Worm (Caenorhabditis elegans) whole organism, L3 larva: ENCODE data around the gene alfa-1.

ENCODE experiments used
- R02D3.7 ChIP-seq: fragments of 150-350 bp; optimal IDR thresholded peaks from 2 replicates; lab custom pipeline; 2014; ENCODE audit warnings: missing biosample characterization, missing genetic modification characterization
- ZK546.5 ChIP-seq: sonication (generic microtip); optimal IDR thresholded peaks from 2 replicates; lab custom pipeline; 2017; ENCODE audit warnings: missing biosample characterization, missing genetic modification characterization
- aly-2 ChIP-seq: fragments of 150-350 bp; optimal IDR thresholded peaks from 2 replicates; lab custom pipeline; 2014; ENCODE audit warnings: missing biosample characterization, missing genetic modification characterization
- ama-1 ChIP-seq: fragments of 150-350 bp; optimal IDR thresholded peaks from 2 replicates; lab custom pipeline; 2018
- ceh-16 ChIP-seq: sonication (generic microtip); optimal IDR thresholded peaks from 2 replicates; lab custom pipeline; 2017; ENCODE audit warnings: missing biosample characterization, missing genetic modification characterization
- ceh-28 ChIP-seq: fragments of 150-350 bp; optimal IDR thresholded peaks from 2 replicates; lab custom pipeline; 2014; ENCODE audit warnings: missing biosample characterization, missing genetic modification reagents, missing genetic modification characterization
- ceh-82 ChIP-seq: fragments of 150-350 bp; optimal IDR thresholded peaks from 2 replicates; lab custom pipeline; 2014; ENCODE audit warnings: missing biosample characterization, missing genetic modification characterization
- ceh-9 ChIP-seq: sonication (generic microtip); optimal IDR thresholded peaks from 2 replicates; lab custom pipeline; 2018; ENCODE audit warnings: missing biosample characterization, missing genetic modification characterization
- daf-12 ChIP-seq: fragments of 150-350 bp; optimal IDR thresholded peaks from 2 replicates; lab custom pipeline; 2014; ENCODE audit warnings: missing biosample characterization, missing genetic modification reagents, missing genetic modification characterization
- egl-27 ChIP-seq: sonication (generic microtip); optimal IDR thresholded peaks from 4 replicates; lab custom pipeline; 2017; ENCODE audit warnings: missing biosample characterization, missing genetic modification reagents, missing genetic modification characterization
- egl-5 ChIP-seq: fragments of 150-350 bp; optimal IDR thresholded peaks from 2 replicates; lab custom pipeline; 2017; ENCODE audit warnings: missing biosample characterization, missing genetic modification reagents, missing genetic modification characterization, inconsistent platforms
- elt-1 ChIP-seq: fragments of 150-350 bp; optimal IDR thresholded peaks from 2 replicates; lab custom pipeline; 2014; ENCODE audit warnings: missing biosample characterization, missing genetic modification characterization
- elt-2 ChIP-seq: sonication (generic microtip); optimal IDR thresholded peaks from 2 replicates; lab custom pipeline; 2016; ENCODE audit warnings: missing genetic modification reagents, mild to moderate bottlenecking, missing genetic modification characterization, missing compliant biosample characterization
- elt-3 ChIP-seq, 3 experiments: fragments of 150-350 bp in 1 of 3; sonication (generic microtip) in 2 of 3; optimal IDR thresholded peaks; 2 replicates in 2 of 3; 4 replicates in 1 of 3; lab custom pipeline; 2014 to 2017; ENCODE audit warnings: missing biosample characterization in 3 of 3, missing genetic modification characterization in 3 of 3
- eor-1 ChIP-seq, 2 experiments: fragments of 150-350 bp; optimal IDR thresholded peaks; 2 replicates each; lab custom pipeline; 2014 to 2018; ENCODE audit warnings: missing biosample characterization in 2 of 2, missing genetic modification characterization in 2 of 2
- fkh-10 ChIP-seq: sonication (generic microtip); optimal IDR thresholded peaks from 2 replicates; lab custom pipeline; 2017; ENCODE audit warnings: missing biosample characterization, missing genetic modification reagents, missing genetic modification characterization
- fkh-2 ChIP-seq: fragments of 150-350 bp; optimal IDR thresholded peaks from 2 replicates; lab custom pipeline; 2014; ENCODE audit warnings: missing biosample characterization, missing genetic modification reagents, missing genetic modification characterization
- fos-1 ChIP-seq: fragments of 150-350 bp; optimal IDR thresholded peaks from 2 replicates; lab custom pipeline; 2014; ENCODE audit warnings: missing biosample characterization, missing genetic modification characterization
- hmg-11 ChIP-seq: sonication (generic microtip); optimal IDR thresholded peaks from 2 replicates; lab custom pipeline; 2016; ENCODE audit warnings: missing genetic modification characterization, missing compliant biosample characterization
- jun-1 ChIP-seq: fragments of 150-350 bp; optimal IDR thresholded peaks from 2 replicates; lab custom pipeline; 2014; ENCODE audit warnings: missing biosample characterization, missing genetic modification reagents, missing genetic modification characterization
- lin-15B ChIP-seq: fragments of 150-350 bp; optimal IDR thresholded peaks from 2 replicates; lab custom pipeline; 2014; ENCODE audit warnings: missing biosample characterization, missing genetic modification characterization
- lin-39 ChIP-seq: fragments of 150-350 bp; optimal IDR thresholded peaks from 2 replicates; lab custom pipeline; 2018; ENCODE audit warnings: missing biosample characterization, missing genetic modification reagents, missing genetic modification characterization
- lsy-12 ChIP-seq: sonication (generic microtip); optimal IDR thresholded peaks from 2 replicates; lab custom pipeline; 2016; ENCODE audit warnings: mild to moderate bottlenecking, missing genetic modification characterization, missing compliant biosample characterization
- mdl-1 ChIP-seq: fragments of 150-350 bp; optimal IDR thresholded peaks from 2 replicates; lab custom pipeline; 2014; ENCODE audit warnings: missing biosample characterization, missing genetic modification characterization
- mml-1 ChIP-seq: fragments of 150-350 bp; sonication (generic microtip); optimal IDR thresholded peaks from 3 replicates; lab custom pipeline; 2014; ENCODE audit warnings: missing biosample characterization, missing genetic modification characterization
- nfya-1 ChIP-seq: sonication (generic microtip); optimal IDR thresholded peaks from 2 replicates; lab custom pipeline; 2017; ENCODE audit warnings: missing genetic modification characterization, mild to moderate bottlenecking, missing compliant biosample characterization, antibody characterized with exemption, moderate library complexity; ENCODE audit not compliant: insufficient read depth
- nhr-11 ChIP-seq: fragments of 150-350 bp; optimal IDR thresholded peaks from 2 replicates; lab custom pipeline; 2014; ENCODE audit warnings: missing biosample characterization, missing genetic modification characterization
- nhr-12 ChIP-seq: fragments of 150-350 bp; optimal IDR thresholded peaks from 2 replicates; lab custom pipeline; 2014; ENCODE audit warnings: missing biosample characterization, missing genetic modification characterization
- nhr-23 ChIP-seq: fragments of 150-350 bp; optimal IDR thresholded peaks from 2 replicates; lab custom pipeline; 2014; ENCODE audit warnings: missing biosample characterization, missing genetic modification reagents, missing genetic modification characterization
- nhr-237 ChIP-seq: fragments of 150-350 bp; optimal IDR thresholded peaks from 2 replicates; lab custom pipeline; 2014; ENCODE audit warnings: missing biosample characterization, missing genetic modification characterization
- nhr-25 ChIP-seq: sonication (generic microtip); optimal IDR thresholded peaks from 2 replicates; lab custom pipeline; 2017; ENCODE audit warnings: missing biosample characterization, missing genetic modification characterization
- nhr-28 ChIP-seq: fragments of 150-350 bp; optimal IDR thresholded peaks from 2 replicates; lab custom pipeline; 2014; ENCODE audit warnings: missing biosample characterization, missing genetic modification characterization
- nhr-43 ChIP-seq: sonication (generic microtip); optimal IDR thresholded peaks from 2 replicates; lab custom pipeline; 2016; ENCODE audit warnings: mild to moderate bottlenecking, missing genetic modification characterization, missing compliant biosample characterization; ENCODE audit not compliant: poor library complexity, severe bottlenecking
- nhr-67 ChIP-seq: fragments of 150-350 bp; optimal IDR thresholded peaks from 2 replicates; lab custom pipeline; 2014; ENCODE audit warnings: missing biosample characterization, missing genetic modification characterization
- nhr-76 ChIP-seq: fragments of 150-350 bp; sonication (generic microtip); optimal IDR thresholded peaks from 5 replicates; lab custom pipeline; 2014; ENCODE audit warnings: missing biosample characterization, missing genetic modification characterization
- nhr-77 ChIP-seq: fragments of 150-350 bp; optimal IDR thresholded peaks from 2 replicates; lab custom pipeline; 2014; ENCODE audit warnings: missing biosample characterization, missing genetic modification characterization
- pha-4 ChIP-seq: fragments of 150-350 bp; optimal IDR thresholded peaks from 2 replicates; lab custom pipeline; 2014; ENCODE audit warnings: missing biosample characterization, missing genetic modification reagents, missing genetic modification characterization
- pqm-1 ChIP-seq: fragments of 150-350 bp; optimal IDR thresholded peaks from 2 replicates; lab custom pipeline; 2017; ENCODE audit warnings: missing biosample characterization, missing genetic modification characterization, inconsistent platforms
- sea-2 ChIP-seq: fragments of 150-350 bp; sonication (generic microtip); optimal IDR thresholded peaks from 4 replicates; lab custom pipeline; 2014; ENCODE audit warnings: missing biosample characterization, missing genetic modification reagents, missing genetic modification characterization
- skn-1 ChIP-seq: fragments of 150-350 bp; optimal IDR thresholded peaks from 2 replicates; lab custom pipeline; 2014; ENCODE audit warnings: missing biosample characterization, missing genetic modification characterization
- snpc-4 ChIP-seq: fragments of 150-350 bp; optimal IDR thresholded peaks from 2 replicates; lab custom pipeline; 2014; ENCODE audit warnings: missing biosample characterization, missing genetic modification characterization
- tbx-2 ChIP-seq: sonication (generic microtip); optimal IDR thresholded peaks from 2 replicates; lab custom pipeline; 2016; ENCODE audit warnings: mild to moderate bottlenecking, missing genetic modification characterization, missing compliant biosample characterization
- unc-39 ChIP-seq: sonication (generic microtip); optimal IDR thresholded peaks from 4 replicates; lab custom pipeline; 2017; ENCODE audit warnings: missing biosample characterization, missing genetic modification characterization
- unc-62 ChIP-seq: fragments of 150-350 bp; sonication (generic microtip); optimal IDR thresholded peaks from 4 replicates; lab custom pipeline; 2014; ENCODE audit warnings: missing biosample characterization, missing genetic modification reagents, missing genetic modification characterization
- zag-1 ChIP-seq: fragments of 150-350 bp; optimal IDR thresholded peaks from 2 replicates; lab custom pipeline; 2014; ENCODE audit warnings: missing biosample characterization, missing genetic modification characterization
- ztf-11 ChIP-seq: fragments of 150-350 bp; optimal IDR thresholded peaks from 2 replicates; lab custom pipeline; 2014; ENCODE audit warnings: missing biosample characterization, missing genetic modification characterization
- ztf-4 ChIP-seq: fragments of 150-350 bp; optimal IDR thresholded peaks from 2 replicates; lab custom pipeline; 2014; ENCODE audit warnings: missing biosample characterization, missing genetic modification characterization

Gene alfa-1

DNA sequence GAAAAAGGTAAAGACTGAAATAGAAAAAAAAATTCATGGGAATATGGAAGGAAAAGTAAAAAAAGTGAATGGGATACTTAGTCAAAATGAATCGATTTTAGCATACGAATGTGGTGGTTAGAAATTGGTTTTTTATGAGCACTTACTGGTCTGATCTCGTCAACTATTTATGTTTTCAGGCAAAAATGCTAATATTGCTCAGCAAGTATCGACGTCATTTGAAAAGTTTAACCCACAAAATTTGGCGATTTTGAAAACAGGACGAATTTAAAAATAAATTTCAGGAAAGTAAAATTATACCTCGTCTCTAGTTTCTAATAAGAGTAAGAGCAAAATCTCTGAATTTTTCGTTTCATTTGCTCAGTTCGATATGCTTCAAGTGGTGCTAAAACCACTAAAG, 19.1 kb downstream of the alfa-1 start:
- TF ChIP-seq ama-1 (lab: Kevin White, UChicago) (peak; percentile 36), nfya-1 (no peak)

DNA sequence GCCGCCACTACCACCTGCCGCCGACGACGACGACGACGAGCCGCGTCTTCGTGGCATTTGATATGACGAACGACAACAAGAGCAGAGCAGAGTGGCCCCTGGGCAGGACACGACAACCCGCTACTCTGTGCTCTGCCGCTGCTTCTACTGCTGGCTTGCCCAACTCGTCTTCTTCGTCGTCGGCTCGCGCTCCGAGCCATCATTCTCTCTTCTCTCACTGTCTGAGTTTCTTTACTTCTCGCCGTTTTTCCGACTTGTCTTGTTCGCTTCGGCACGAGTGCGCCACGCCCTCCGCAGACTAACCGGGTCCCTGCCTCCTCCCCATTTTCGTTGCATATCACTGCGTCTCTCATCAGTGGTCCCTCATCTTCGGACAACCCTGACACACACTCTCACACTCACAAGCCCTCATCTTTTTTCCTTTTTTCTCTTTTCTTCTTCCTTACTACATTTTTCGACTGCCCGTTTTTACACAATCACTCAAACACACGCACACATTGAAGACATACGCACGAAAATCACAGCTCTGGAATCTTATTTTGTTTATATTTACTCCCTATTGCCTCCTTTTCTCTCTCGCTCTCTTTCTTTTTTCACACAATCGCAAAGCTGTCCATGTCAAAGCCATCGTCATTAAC, 20.2 kb downstream of the alfa-1 start:
- TF ChIP-seq nhr-11 (tag; lab: Kevin White, UChicago) (peak; percentile 60), aly-2 (tag; lab: Kevin White, UChicago) (no peak), zag-1 (tag; lab: Kevin White, UChicago) (no peak), ceh-28 (peak; percentile 11), lin-39 (tag; lab: Kevin White, UChicago) (peak; percentile 91), fos-1 (no peak), mdl-1 (peak; percentile 62), ztf-11 (tag; lab: Kevin White, UChicago) (no peak), elt-1 (no peak), nhr-77 (tag; lab: Kevin White, UChicago) (no peak), hmg-11 (peak; percentile 82), egl-5 (tag; lab: Kevin White, UChicago) (peak; percentile 67), pha-4 (tag; lab: Kevin White, UChicago) (no peak), nhr-43 (tag; lab: Kevin White, UChicago) (no peak), pqm-1 (no peak), nhr-25 (tag; lab: Kevin White, UChicago) (no peak), fkh-10 (peak; percentile 73), snpc-4 (tag; lab: Kevin White, UChicago) (peak; percentile 38), elt-3 (tag; optimal IDR thresholded peaks at IDR 0.05; lab: Kevin White, UChicago) (no peak), daf-12 (tag; lab: Kevin White, UChicago) (no peak), ama-1 (lab: Kevin White, UChicago) (no peak), elt-2 (tag; lab: Kevin White, UChicago) (no peak), lsy-12 (tag; lab: Kevin White, UChicago) (no peak), unc-62 (GFP tag; lab: Kevin White, UChicago) (peak; percentile 84), nhr-23 (no peak), nhr-76 (tag; lab: Kevin White, UChicago) (no peak), nhr-12 (tag; lab: Kevin White, UChicago) (no peak), ztf-4 (no peak), nhr-67 (tag; lab: Kevin White, UChicago) (no peak), ceh-16 (tag; lab: Kevin White, UChicago) (no peak), lin-15B (tag; lab: Kevin White, UChicago) (peak; percentile 8), ZK546.5 (tag; lab: Kevin White, UChicago) (no peak), egl-27 (tag; lab: Kevin White, UChicago) (no peak), skn-1 (peak; percentile 35), unc-39 (tag; lab: Kevin White, UChicago) (no peak), nfya-1 (peak; percentile 88), ceh-82 (no peak), tbx-2 (peak; percentile 9), ceh-9 (no peak), jun-1 (tag; lab: Kevin White, UChicago) (no peak), fkh-2 (tag; lab: Kevin White, UChicago) (no peak), eor-1 (tag; optimal IDR thresholded peaks at IDR 0.05; lab: Kevin White, UChicago) (no peak), mml-1 (no peak), nhr-237 (tag; lab: Kevin White, UChicago) (no peak), sea-2 (GFP tag; lab: Kevin White, UChicago) (no peak), nhr-28 (tag; lab: Kevin White, UChicago) (no peak), R02D3.7 (no peak)
- TF ChIP-seq, all 47 proteins: peak for 13
